Fruit fly (Drosophila melanogaster): ENCODE results near the gene Smg5.

DNA sequence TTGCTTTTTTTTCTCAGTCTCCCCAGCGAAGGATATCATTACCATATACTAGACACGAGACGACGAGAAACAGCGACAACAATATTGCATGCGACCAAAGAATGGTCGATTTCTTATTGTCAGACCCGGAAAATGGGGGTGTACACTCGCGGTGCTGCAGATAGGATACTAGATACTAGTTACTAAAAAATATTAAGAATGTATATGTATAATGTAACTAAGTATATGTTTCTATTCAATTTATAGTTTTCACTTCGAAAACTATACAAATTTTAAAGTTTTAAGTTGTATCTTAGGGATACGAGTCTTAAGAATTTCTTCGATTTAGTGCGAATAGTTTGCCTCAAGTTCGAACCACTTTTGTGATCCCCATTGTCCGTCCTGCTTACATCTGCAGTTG lies 11.0 kb downstream of the Smg5 start:
- no peak for TF ChIP-seq Crg-1 (GFP tag; optimal IDR thresholded peaks at IDR 0.05)
- TF ChIP-seq kay (GFP tag; ENCODE audit: borderline replicate concordance): no peak
- TF ChIP-seq Clk (GFP tag; optimal IDR thresholded peaks at IDR 0.05): no peak
- no peak for TF ChIP-seq cic (GFP tag; optimal IDR thresholded peaks at IDR 0.05)
- no peak for TF ChIP-seq CG5204 (GFP tag; optimal IDR thresholded peaks at IDR 0.05)
- TF ChIP-seq toe (GFP tag; optimal IDR thresholded peaks at IDR 0.05): no peak
- no peak for TF ChIP-seq cnc (optimal IDR thresholded peaks at IDR 0.05)
